Worm (Caenorhabditis elegans) whole organism, L2 larva: ENCODE data around the gene ZK470.1.

ENCODE experiments used
- R02D3.7 ChIP-seq: fragments of 150-350 bp; optimal IDR thresholded peaks from 2 replicates; lab custom pipeline; 2014; ENCODE audit warnings: missing biosample characterization, missing genetic modification characterization
- skn-1 ChIP-seq: sonication (generic microtip); optimal IDR thresholded peaks from 2 replicates; lab custom pipeline; 2017; ENCODE audit warnings: missing biosample characterization, missing genetic modification characterization
- snpc-4 ChIP-seq: fragments of 150-350 bp; optimal IDR thresholded peaks from 2 replicates; lab custom pipeline; 2014; ENCODE audit warnings: missing biosample characterization, missing genetic modification characterization

- TF ChIP-seq snpc-4 (tag; lab: Kevin White, UChicago), result no peak
- TF ChIP-seq R02D3.7 (tag; lab: Kevin White, UChicago), result no peak
- TF ChIP-seq skn-1 (tag; lab: Kevin White, UChicago), result no peak
These were observed 52.1 kb downstream of the ZK470.1 start for ce11 chrX:4215500-4216107.
